Worm (Caenorhabditis elegans) whole organism, young adult: ENCODE data around the gene oac-29.

ENCODE experiments used
- F33H1.4 ChIP-seq: fragments of 200-800 bp; sonication (Bioruptor generic); IDR thresholded peaks from 2 replicates; pipeline ENCODE4 v1.3.6; 2022; ENCODE audit warnings: missing genetic modification reagents, missing genetic modification characterization, missing compliant biosample characterization
- egrh-3 ChIP-seq: fragments of 200-800 bp; sonication (Bioruptor generic); IDR thresholded peaks from 2 replicates; pipeline ENCODE4 v1.3.6; 2022; ENCODE audit warnings: missing genetic modification reagents, missing genetic modification characterization, missing compliant biosample characterization
- rpc-1 ChIP-seq, 2 experiments: fragments of 150-350 bp in 1 of 2; sonication (generic microtip) in 1 of 2; optimal IDR thresholded peaks; 2 replicates each; lab custom pipeline; 2014 to 2018; ENCODE audit warnings: missing biosample characterization in 1 of 2, missing genetic modification characterization in 1 of 2, missing genetic modification reagents in 1 of 2, missing genotype in 1 of 2
- zfh-2 ChIP-seq: fragments of 200-800 bp; sonication (Bioruptor generic); conservative IDR thresholded peaks from 2 replicates; pipeline ENCODE4 v1.3.6; 2022; ENCODE audit warnings: missing genetic modification reagents, missing genetic modification characterization, missing compliant biosample characterization

DNA sequence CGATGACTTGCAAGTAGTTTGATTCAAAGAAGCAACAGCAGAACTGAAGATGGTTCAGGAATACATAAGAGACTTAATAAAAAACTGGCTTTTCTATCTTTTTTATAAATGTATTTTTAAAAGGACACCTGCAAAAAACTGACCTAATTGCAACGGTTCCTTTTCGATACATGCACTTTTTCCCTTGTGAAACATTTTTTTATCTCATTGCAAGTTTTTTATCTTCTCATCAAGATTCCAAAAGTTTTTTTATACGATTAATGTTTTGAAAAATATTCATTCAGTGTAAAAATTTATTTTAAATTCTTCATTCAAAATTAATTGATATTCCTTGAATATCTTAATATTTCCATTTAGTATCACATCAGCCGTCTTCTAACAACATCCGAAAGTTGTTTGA lies at the start of gene oac-29:
- no peak for TF ChIP-seq egrh-3 (GFP tag; lab: Robert Waterston, UW)
- TF ChIP-seq zfh-2 (GFP tag; lab: Robert Waterston, UW), result no peak
- TF ChIP-seq rpc-1 (optimal IDR thresholded peaks at IDR 0.05; lab: Kevin White, UChicago), result no peak
- TF ChIP-seq rpc-1 (tag; optimal IDR thresholded peaks at IDR 0.05; lab: Kevin White, UChicago), result no peak
- TF ChIP-seq F33H1.4, result no peak
